Worm (Caenorhabditis elegans) whole organism, L1 larva: Measurements from ENCODE around the gene cdk-4.

Experiments
- C04F5.9 ChIP-seq: sonication (generic microtip); optimal IDR thresholded peaks from 2 replicates; lab custom pipeline; 2016; ENCODE audit warnings: missing genetic modification characterization, missing compliant biosample characterization
- C16A3.4 ChIP-seq: fragments of 150-350 bp; optimal IDR thresholded peaks from 2 replicates; lab custom pipeline; 2014; ENCODE audit warnings: missing biosample characterization, missing genetic modification characterization
- C34B4.2 ChIP-seq: sonication (generic microtip); optimal IDR thresholded peaks from 2 replicates; lab custom pipeline; 2017; ENCODE audit warnings: mild to moderate bottlenecking, missing genetic modification characterization, missing compliant biosample characterization
- ama-1 ChIP-seq: fragments of 150-350 bp; optimal IDR thresholded peaks from 2 replicates; lab custom pipeline; 2014
- ceh-63 ChIP-seq: fragments of 200-800 bp; sonication (Bioruptor generic); optimal IDR thresholded peaks from 2 replicates; lab custom pipeline; 2018; ENCODE audit warnings: mild to moderate bottlenecking, missing genetic modification characterization, missing compliant biosample characterization
- ceh-82 ChIP-seq, 3 experiments: fragments of 150-350 bp in 1 of 3; sonication (generic microtip) in 2 of 3; optimal IDR thresholded peaks; 2 replicates each; lab custom pipeline; 2014 to 2017; ENCODE audit warnings: missing biosample characterization in 3 of 3, missing genetic modification characterization in 3 of 3
- ceh-90 ChIP-seq: sonication (generic microtip); optimal IDR thresholded peaks from 2 replicates; lab custom pipeline; 2016; ENCODE audit warnings: missing genetic modification characterization, missing compliant biosample characterization
- dsc-1 ChIP-seq: sonication (generic microtip); optimal IDR thresholded peaks from 2 replicates; lab custom pipeline; 2016; ENCODE audit warnings: mild to moderate bottlenecking, missing genetic modification characterization, missing compliant biosample characterization
- egl-13 ChIP-seq: sonication (generic microtip); optimal IDR thresholded peaks from 2 replicates; lab custom pipeline; 2016; ENCODE audit warnings: missing genotype, missing genetic modification reagents, missing genetic modification characterization, missing compliant biosample characterization
- elt-2 ChIP-seq: sonication (generic microtip); optimal IDR thresholded peaks from 2 replicates; lab custom pipeline; 2016; ENCODE audit warnings: missing genetic modification characterization, mild to moderate bottlenecking, inconsistent platforms, missing compliant biosample characterization, missing genetic modification reagents
- fkh-10 ChIP-seq: sonication (generic microtip); optimal IDR thresholded peaks from 2 replicates; lab custom pipeline; 2017; ENCODE audit warnings: missing biosample characterization, missing genetic modification reagents, missing genetic modification characterization
- fkh-4 ChIP-seq: sonication (generic microtip); optimal IDR thresholded peaks from 2 replicates; lab custom pipeline; 2016; ENCODE audit warnings: missing compliant biosample characterization, missing genetic modification characterization, borderline replicate concordance
- fkh-8 ChIP-seq: sonication (generic microtip); optimal IDR thresholded peaks from 2 replicates; lab custom pipeline; 2016; ENCODE audit warnings: mild to moderate bottlenecking, missing genetic modification characterization, missing compliant biosample characterization
- fos-1 ChIP-seq: fragments of 150-350 bp; optimal IDR thresholded peaks from 2 replicates; lab custom pipeline; 2014; ENCODE audit warnings: missing biosample characterization, missing genetic modification characterization
- hpl-2 ChIP-seq: fragments of 150-350 bp; optimal IDR thresholded peaks from 2 replicates; lab custom pipeline; 2014; ENCODE audit warnings: missing biosample characterization, missing genetic modification reagents, missing genetic modification characterization
- isw-1 ChIP-seq: fragments of 200-800 bp; sonication (Bioruptor generic); IDR thresholded peaks from 2 replicates; pipeline ENCODE4 v1.3.6; 2022; ENCODE audit warnings: missing genetic modification characterization, missing compliant biosample characterization
- lin-14 ChIP-seq: fragments of 200-800 bp; sonication (Bioruptor generic); optimal IDR thresholded peaks from 2 replicates; lab custom pipeline; 2018; ENCODE audit warnings: mild to moderate bottlenecking, missing genetic modification characterization, moderate library complexity, missing compliant biosample characterization
- lin-15B ChIP-seq: fragments of 150-350 bp; sonication (generic microtip); optimal IDR thresholded peaks from 3 replicates; lab custom pipeline; 2014; ENCODE audit warnings: missing biosample characterization, missing genetic modification characterization
- lin-35 ChIP-seq, 2 experiments: fragments of 150-350 bp; optimal IDR thresholded peaks; 2 replicates each; lab custom pipeline; 2014; ENCODE audit warnings: missing biosample characterization in 2 of 2, missing genetic modification characterization in 2 of 2, missing genetic modification reagents in 2 of 2
- lir-3 ChIP-seq: sonication (generic microtip); optimal IDR thresholded peaks from 2 replicates; lab custom pipeline; 2016; ENCODE audit warnings: mild to moderate bottlenecking, missing genetic modification characterization, moderate library complexity, missing compliant biosample characterization; ENCODE audit not compliant: poor library complexity
- lsy-2 ChIP-seq, 2 experiments: fragments of 150-350 bp; optimal IDR thresholded peaks; 2 replicates each; lab custom pipeline; 2014; ENCODE audit warnings: missing biosample characterization in 2 of 2, missing genetic modification characterization in 2 of 2
- mep-1 ChIP-seq: fragments of 150-350 bp; optimal IDR thresholded peaks from 2 replicates; lab custom pipeline; 2014; ENCODE audit warnings: missing biosample characterization, missing genetic modification characterization
- nhr-20 ChIP-seq: sonication (generic microtip); optimal IDR thresholded peaks from 2 replicates; lab custom pipeline; 2016; ENCODE audit warnings: mild to moderate bottlenecking, missing genetic modification characterization, missing compliant biosample characterization
- nhr-28 ChIP-seq: fragments of 150-350 bp; optimal IDR thresholded peaks from 2 replicates; lab custom pipeline; 2014; ENCODE audit warnings: missing biosample characterization, missing genetic modification characterization
- nhr-47 ChIP-seq: sonication (generic microtip); optimal IDR thresholded peaks from 2 replicates; lab custom pipeline; 2016; ENCODE audit warnings: mild to moderate bottlenecking, missing genetic modification characterization, moderate library complexity, missing compliant biosample characterization
- nhr-71 ChIP-seq: sonication (generic microtip); optimal IDR thresholded peaks from 2 replicates; lab custom pipeline; 2016; ENCODE audit warnings: mild to moderate bottlenecking, missing genetic modification characterization, moderate library complexity, missing compliant biosample characterization
- nhr-85 ChIP-seq: sonication (generic microtip); peaks from one replicate; lab custom pipeline; 2016; ENCODE audit warnings: missing genetic modification characterization, inconsistent platforms, missing compliant biosample characterization
- nhr-90 ChIP-seq: sonication (generic microtip); optimal IDR thresholded peaks from 2 replicates; lab custom pipeline; 2016; ENCODE audit warnings: mild to moderate bottlenecking, missing genetic modification characterization, missing compliant biosample characterization; ENCODE audit not compliant: poor library complexity
- snu-23 ChIP-seq: sonication (generic microtip); optimal IDR thresholded peaks from 2 replicates; lab custom pipeline; 2016; ENCODE audit warnings: missing genetic modification characterization, missing compliant biosample characterization
- swsn-7 ChIP-seq: sonication (generic microtip); optimal IDR thresholded peaks from 2 replicates; lab custom pipeline; 2016; ENCODE audit warnings: missing genetic modification characterization, missing compliant biosample characterization
- tbx-2 ChIP-seq: sonication (generic microtip); optimal IDR thresholded peaks from 2 replicates; lab custom pipeline; 2016; ENCODE audit warnings: missing genetic modification characterization, missing compliant biosample characterization
- unc-86 ChIP-seq: sonication (generic microtip); optimal IDR thresholded peaks from 2 replicates; lab custom pipeline; 2016; ENCODE audit warnings: missing genetic modification characterization, missing compliant biosample characterization
- unc-98 ChIP-seq: fragments of 200-800 bp; sonication (Bioruptor generic); IDR thresholded peaks from 2 replicates; pipeline ENCODE4 v1.3.6; 2022; ENCODE audit warnings: missing genetic modification characterization, missing compliant biosample characterization
- vab-15 ChIP-seq: sonication (generic microtip); optimal IDR thresholded peaks from 2 replicates; lab custom pipeline; 2017; ENCODE audit warnings: missing genotype, mild to moderate bottlenecking, missing genetic modification characterization, missing compliant biosample characterization
- xbp-1 ChIP-seq: sonication (generic microtip); optimal IDR thresholded peaks from 2 replicates; lab custom pipeline; 2016; ENCODE audit warnings: missing genetic modification characterization, missing compliant biosample characterization
- zag-1 ChIP-seq: fragments of 150-350 bp; optimal IDR thresholded peaks from 2 replicates; lab custom pipeline; 2014; ENCODE audit warnings: missing biosample characterization, missing genetic modification characterization
- ztf-4 ChIP-seq: fragments of 150-350 bp; optimal IDR thresholded peaks from 2 replicates; lab custom pipeline; 2014; ENCODE audit warnings: missing biosample characterization, missing genetic modification characterization

The cdk-4 gene

ce11 chrX:13507233-13507632 lies 11.5 kb downstream of the cdk-4 start, which contains the start of gene H06A10.1:
H06A10.1 (plus strand) TSS chrX:13507533.
- no peak for TF ChIP-seq zag-1 (tag; lab: Kevin White, UChicago)
- TF ChIP-seq fos-1 (tag; lab: Kevin White, UChicago) = no peak
- no peak for TF ChIP-seq ama-1 (lab: Kevin White, UChicago)
- no peak for TF ChIP-seq unc-86 (tag; lab: Kevin White, UChicago)
- TF ChIP-seq lir-3 = no peak
- no peak for TF ChIP-seq nhr-28 (tag; lab: Kevin White, UChicago)
- TF ChIP-seq C34B4.2 (tag; lab: Kevin White, UChicago) = no peak
- no peak for TF ChIP-seq ztf-4 (tag; lab: Kevin White, UChicago)

- TF ChIP-seq vab-15 (tag; lab: Kevin White, UChicago) = no peak
These were observed 12.2 kb downstream of the cdk-4 start for ce11 chrX:13506493-13506892.

ce11 chrX:13506043-13506442 lies 12.7 kb downstream of the cdk-4 start:
- no peak for TF ChIP-seq nhr-20 (tag; lab: Kevin White, UChicago)
- peak; percentile 56 for TF ChIP-seq ceh-63 (GFP tag; lab: Kevin White, UChicago)
- peak; percentile 33 for TF ChIP-seq lin-14 (GFP tag; lab: Kevin White, UChicago)
- TF ChIP-seq ceh-82 (tag; optimal IDR thresholded peaks at IDR 0.05; lab: Kevin White, UChicago) = peak in 1 of 3 experiments; percentile 26

- TF ChIP-seq nhr-47 (no peak), fkh-10 (peak; percentile 70), lin-14 (GFP tag; lab: Kevin White, UChicago) (peak; percentile 5)
These were observed 13.5 kb downstream of the cdk-4 start for ce11 chrX:13505201-13505600.

ce11 chrX:13503839-13504238 lies 14.9 kb downstream of the cdk-4 start:
- no peak for TF ChIP-seq C04F5.9 (tag; lab: Kevin White, UChicago)
- TF ChIP-seq lin-14 (GFP tag; lab: Kevin White, UChicago) = peak; percentile 35
- no peak for TF ChIP-seq elt-2 (tag; lab: Kevin White, UChicago)
- TF ChIP-seq hpl-2 (GFP tag; lab: Kevin White, UChicago) = no peak
- no peak for TF ChIP-seq ceh-90 (tag; lab: Kevin White, UChicago)
- TF ChIP-seq fkh-8 = peak; percentile 21

- TF ChIP-seq nhr-71 (tag; lab: Kevin White, UChicago) (peak; percentile 46), zag-1 (tag; lab: Kevin White, UChicago) (no peak), elt-2 (tag; lab: Kevin White, UChicago) (no peak), fkh-4 (tag; lab: Kevin White, UChicago) (no peak), nhr-47 (peak; percentile 51), lsy-2 (tag; optimal IDR thresholded peaks at IDR 0.05; lab: Kevin White, UChicago) (peak; percentile 9 to 51), nhr-90 (tag; lab: Kevin White, UChicago) (no peak), mep-1 (tag; lab: Kevin White, UChicago) (peak; percentile 23), tbx-2 (tag; lab: Kevin White, UChicago) (peak; percentile 28), fkh-10 (peak; percentile 44), unc-98 (no peak), ceh-82 (tag; optimal IDR thresholded peaks at IDR 0.05; lab: Kevin White, UChicago) (peak in 2 of 3 experiments; percentile 54 to 75), C16A3.4 (no peak), unc-86 (tag; lab: Kevin White, UChicago) (peak; percentile 33), xbp-1 (tag; lab: Kevin White, UChicago) (peak; percentile 33), snu-23 (peak; percentile 18), swsn-7 (tag; lab: Kevin White, UChicago) (peak; percentile 52), lin-15B (tag; lab: Kevin White, UChicago) (peak; percentile 9), fkh-8 (peak; percentile 66), lin-35 (GFP tag; optimal IDR thresholded peaks at IDR 0.05; lab: Kevin White, UChicago) (peak in 1 of 2 experiments; percentile 5), egl-13 (peak; percentile 22), isw-1 (GFP tag; lab: Robert Waterston, UW) (peak; percentile 30), lin-14 (GFP tag; lab: Kevin White, UChicago) (peak; percentile 86), dsc-1 (tag; lab: Kevin White, UChicago) (peak; percentile 7), nhr-85 (tag; lab: Kevin White, UChicago) (no peak)
- TF ChIP-seq, all 84 proteins: peak for 18
These were observed 16.4 kb downstream of the cdk-4 start for ce11 chrX:13502282-13502681.
